Fruit fly (Drosophila melanogaster) whole organism, embryonic: ENCODE results near the gene rols.

Experiments used
- Atf-2 ChIP-seq: fragments of 200-800 bp; sonication (Bioruptor generic); optimal IDR thresholded peaks from 2 replicates; lab custom pipeline; 2016; ENCODE audit warnings: missing biosample characterization, missing genetic modification characterization
- Atf6 ChIP-seq: fragments of 200-800 bp; sonication (Bioruptor generic); IDR thresholded peaks from 2 replicates; pipeline ENCODE4 v1.3.6; 2022; ENCODE audit warnings: missing biosample characterization, missing genetic modification characterization
- CG10462 ChIP-seq: fragments of 200-800 bp; sonication (Bioruptor generic); optimal IDR thresholded peaks from 2 replicates; lab custom pipeline; 2016; ENCODE audit warnings: missing biosample characterization, missing genetic modification characterization
- CG13424 ChIP-seq: fragments of 200-800 bp; sonication (Bioruptor generic); optimal IDR thresholded peaks from 2 replicates; lab custom pipeline; 2019; ENCODE audit warnings: missing biosample characterization, mild to moderate bottlenecking, missing genetic modification characterization, moderate library complexity
- CG14710 ChIP-seq: fragments of 200-800 bp; sonication (Bioruptor generic); optimal IDR thresholded peaks from 3 replicates; lab custom pipeline; 2019; ENCODE audit warnings: missing biosample characterization, mild to moderate bottlenecking, missing genetic modification characterization, moderate library complexity
- CG1529 ChIP-seq: fragments of 200-800 bp; sonication (Bioruptor generic); optimal IDR thresholded peaks from 3 replicates; lab custom pipeline; 2018; ENCODE audit warnings: missing biosample characterization, missing genetic modification characterization
- CG15696 ChIP-seq: fragments of 200-800 bp; sonication (Bioruptor generic); optimal IDR thresholded peaks from 2 replicates; lab custom pipeline; 2019; ENCODE audit warnings: missing biosample characterization, mild to moderate bottlenecking, missing genetic modification characterization, moderate library complexity
- CG17328 ChIP-seq: fragments of 200-800 bp; sonication (Bioruptor generic); IDR thresholded peaks from 2 replicates; pipeline ENCODE4 v1.3.6; 2022; ENCODE audit warnings: missing biosample characterization, missing genetic modification characterization
- CG17912 ChIP-seq: fragments of 200-800 bp; sonication (Bioruptor generic); optimal IDR thresholded peaks from 2 replicates; lab custom pipeline; 2018; ENCODE audit warnings: missing biosample characterization, mild to moderate bottlenecking, missing genetic modification characterization
- CG2678 ChIP-seq: fragments of 200-800 bp; sonication (Bioruptor generic); optimal IDR thresholded peaks from 3 replicates; lab custom pipeline; 2019; ENCODE audit warnings: missing biosample characterization, mild to moderate bottlenecking, missing genetic modification characterization, moderate library complexity
- CG2712 ChIP-seq: fragments of 200-800 bp; optimal IDR thresholded peaks from 3 replicates; lab custom pipeline; 2019; ENCODE audit warnings: missing biosample characterization, mild to moderate bottlenecking, missing genetic modification characterization, moderate library complexity
- CG31365 ChIP-seq: fragments of 200-800 bp; sonication (Bioruptor generic); optimal IDR thresholded peaks from 2 replicates; lab custom pipeline; 2018; ENCODE audit warnings: missing biosample characterization, mild to moderate bottlenecking, missing genetic modification characterization
- CG32532 ChIP-seq: fragments of 200-800 bp; sonication (Bioruptor generic); IDR thresholded peaks from 2 replicates; pipeline ENCODE4 v1.3.6; 2022; ENCODE audit warnings: missing biosample characterization, missing genetic modification characterization
- CG34376 ChIP-seq: fragments of 200-800 bp; sonication (Bioruptor generic); optimal IDR thresholded peaks from 2 replicates; lab custom pipeline; 2018; ENCODE audit warnings: missing biosample characterization, mild to moderate bottlenecking, missing genetic modification characterization
- CG34422 ChIP-seq: fragments of 200-800 bp; sonication (Bioruptor generic); IDR thresholded peaks from 3 replicates; pipeline ENCODE4 v1.3.6; 2022; ENCODE audit warnings: missing biosample characterization, missing genetic modification characterization
- CG6689 ChIP-seq: fragments of 200-800 bp; sonication (Bioruptor generic); IDR thresholded peaks from 2 replicates; pipeline ENCODE4 v1.3.6; 2022; ENCODE audit warnings: missing biosample characterization, missing genetic modification characterization
- CoRest ChIP-seq: fragments of 200-800 bp; sonication (Bioruptor generic); optimal IDR thresholded peaks from 3 replicates; lab custom pipeline; 2018; ENCODE audit warnings: missing biosample characterization, mild to moderate bottlenecking, missing genetic modification characterization, moderate library complexity
- Dfd ChIP-seq, 2 experiments: fragments of >200 bp; optimal IDR thresholded peaks; 2 replicates each; lab custom pipeline; 2017; ENCODE audit warnings: missing biosample characterization in 2 of 2, missing genetic modification characterization in 2 of 2
- Drgx ChIP-seq: fragments of 200-800 bp; sonication (Bioruptor generic); IDR thresholded peaks from 2 replicates; pipeline ENCODE4 v1.3.6; 2022; ENCODE audit warnings: missing biosample characterization, missing genetic modification characterization
- Eip74EF ChIP-seq, 2 experiments: fragments of 200-800 bp in 1 of 2; fragments of >200 bp in 1 of 2; sonication (Bioruptor generic) in 1 of 2; optimal IDR thresholded peaks; 2 replicates each; lab custom pipeline; 2017 to 2019; ENCODE audit warnings: missing biosample characterization in 2 of 2, missing genetic modification characterization in 2 of 2, mild to moderate bottlenecking in 1 of 2, moderate library complexity in 1 of 2
- Fer1 ChIP-seq: fragments of 200-800 bp; sonication (Bioruptor generic); optimal IDR thresholded peaks from 2 replicates; lab custom pipeline; 2017; ENCODE audit warnings: missing biosample characterization, mild to moderate bottlenecking, missing genetic modification characterization
- Fer3 ChIP-seq: fragments of 200-800 bp; sonication (Bioruptor generic); optimal IDR thresholded peaks from 2 replicates; lab custom pipeline; 2018; ENCODE audit warnings: missing biosample characterization, mild to moderate bottlenecking, missing genetic modification characterization, moderate library complexity
- Lpt ChIP-seq: fragments of >200 bp; optimal IDR thresholded peaks from 2 replicates; lab custom pipeline; 2018; ENCODE audit warnings: missing biosample characterization, missing genetic modification characterization
- Myb ChIP-seq: fragments of 200-800 bp; sonication (Bioruptor generic); optimal IDR thresholded peaks from 2 replicates; lab custom pipeline; 2016; ENCODE audit warnings: missing biosample characterization, missing genetic modification characterization
- Oli ChIP-seq: fragments of 200-800 bp; sonication (Bioruptor generic); optimal IDR thresholded peaks from 2 replicates; lab custom pipeline; 2018; ENCODE audit warnings: missing biosample characterization, mild to moderate bottlenecking, missing genetic modification characterization, moderate library complexity
- TFAM ChIP-seq: fragments of 200-800 bp; sonication (Bioruptor generic); optimal IDR thresholded peaks from 2 replicates; lab custom pipeline; 2017; ENCODE audit warnings: missing biosample characterization, missing genetic modification characterization, inconsistent platforms
- Tbp ChIP-seq: fragments of >200 bp; optimal IDR thresholded peaks from 2 replicates; lab custom pipeline; 2018; ENCODE audit warnings: missing biosample characterization, missing genetic modification characterization
- ab ChIP-seq: fragments of 200-800 bp; sonication (Bioruptor generic); optimal IDR thresholded peaks from 2 replicates; lab custom pipeline; 2016; ENCODE audit warnings: missing biosample characterization, missing genetic modification characterization
- ac ChIP-seq: fragments of 200-800 bp; sonication (Bioruptor generic); optimal IDR thresholded peaks from 3 replicates; lab custom pipeline; 2017; ENCODE audit warnings: missing biosample characterization, mild to moderate bottlenecking, missing genetic modification characterization
- fd96Cb ChIP-seq: fragments of 200-800 bp; sonication (Bioruptor generic); optimal IDR thresholded peaks from 2 replicates; lab custom pipeline; 2018; ENCODE audit warnings: missing biosample characterization, mild to moderate bottlenecking, missing genetic modification characterization, moderate library complexity
- grau ChIP-seq: fragments of 200-800 bp; optimal IDR thresholded peaks from 3 replicates; lab custom pipeline; 2019; ENCODE audit warnings: missing biosample characterization, mild to moderate bottlenecking, missing genetic modification characterization, moderate library complexity
- hkb ChIP-seq, 2 experiments: fragments of 200-800 bp in 1 of 2; fragments of >200 bp in 1 of 2; sonication (Bioruptor generic) in 1 of 2; IDR thresholded peaks in 1 of 2; optimal IDR thresholded peaks in 1 of 2; 2 replicates each; pipeline versions ENCODE4 v1.3.6 to Lab custom; 2017 to 2022; ENCODE audit warnings: missing biosample characterization in 1 of 2, missing genetic modification characterization in 1 of 2
- ken ChIP-seq: fragments of 200-800 bp; sonication (Bioruptor generic); IDR thresholded peaks from 3 replicates; pipeline ENCODE4 v1.3.6; 2022; ENCODE audit warnings: missing biosample characterization, missing genetic modification characterization
- klu ChIP-seq: fragments of 200-800 bp; sonication (Bioruptor generic); IDR thresholded peaks from 2 replicates; pipeline ENCODE4 v1.3.6; 2022; ENCODE audit warnings: missing biosample characterization, missing genetic modification characterization
- lab ChIP-seq: fragments of 200-800 bp; sonication (Bioruptor generic); optimal IDR thresholded peaks from 3 replicates; lab custom pipeline; 2017; ENCODE audit warnings: missing biosample characterization, missing genetic modification characterization, mild to moderate bottlenecking, moderate library complexity, missing genetic modification reagents
- nau ChIP-seq: fragments of 200-800 bp; sonication (Bioruptor generic); optimal IDR thresholded peaks from 3 replicates; lab custom pipeline; 2017; ENCODE audit warnings: missing biosample characterization, mild to moderate bottlenecking, missing genetic modification characterization, missing genetic modification reagents
- pan ChIP-seq, 4 experiments: fragments of >200 bp in 3 of 4; fragments of 200-800 bp in 1 of 4; sonication (Bioruptor generic) in 1 of 4; optimal IDR thresholded peaks in 3 of 4; IDR thresholded peaks in 1 of 4; 2 replicates each; pipeline versions ENCODE4 v1.3.6 to Lab custom; 2017 to 2022; ENCODE audit warnings: missing biosample characterization in 2 of 4, missing genetic modification characterization in 2 of 4, mixed read lengths in 1 of 4
- pb ChIP-seq: fragments of 200-800 bp; sonication (Bioruptor generic); optimal IDR thresholded peaks from 3 replicates; lab custom pipeline; 2016; ENCODE audit warnings: missing biosample characterization, missing genetic modification characterization
- row ChIP-seq: fragments of 200-800 bp; sonication (Bioruptor generic); IDR thresholded peaks from 3 replicates; pipeline ENCODE4 v1.3.6; 2022; ENCODE audit warnings: missing biosample characterization, missing genetic modification characterization
- salm ChIP-seq: fragments of 200-800 bp; sonication (Bioruptor generic); optimal IDR thresholded peaks from 2 replicates; lab custom pipeline; 2018; ENCODE audit warnings: missing biosample characterization, mild to moderate bottlenecking, missing genetic modification characterization
- sens ChIP-seq: fragments of 200-800 bp; sonication (Bioruptor generic); peaks from one replicate; lab custom pipeline; 2016; ENCODE audit warnings: missing biosample characterization, missing genetic modification characterization
- sens-2 ChIP-seq: fragments of 200-800 bp; sonication (Bioruptor generic); IDR thresholded peaks from 2 replicates; pipeline ENCODE4 v1.3.6; 2022; ENCODE audit warnings: missing biosample characterization, missing genetic modification characterization
- sr ChIP-seq: fragments of 200-800 bp; sonication (Bioruptor generic); IDR thresholded peaks from 3 replicates; pipeline ENCODE4 v1.3.6; 2022; ENCODE audit warnings: missing biosample characterization, missing genetic modification characterization
- tin ChIP-seq: fragments of 200-800 bp; sonication (Bioruptor generic); optimal IDR thresholded peaks from 3 replicates; lab custom pipeline; 2016; ENCODE audit warnings: missing biosample characterization, missing genetic modification characterization
- trem ChIP-seq: fragments of 200-800 bp; optimal IDR thresholded peaks from 3 replicates; lab custom pipeline; 2019; ENCODE audit warnings: missing biosample characterization, mild to moderate bottlenecking, missing genetic modification characterization, moderate library complexity
- vnd ChIP-seq: fragments of 200-800 bp; sonication (Bioruptor generic); IDR thresholded peaks from 3 replicates; pipeline ENCODE4 v1.3.6; 2022; ENCODE audit warnings: missing biosample characterization, missing genetic modification characterization; ENCODE audit not compliant: partially characterized antibody
- wek ChIP-seq: fragments of 200-800 bp; sonication (Bioruptor generic); optimal IDR thresholded peaks from 3 replicates; lab custom pipeline; 2018; ENCODE audit warnings: missing biosample characterization, mild to moderate bottlenecking, missing genetic modification characterization, moderate library complexity
- zf30C ChIP-seq: fragments of 200-800 bp; sonication (Bioruptor generic); optimal IDR thresholded peaks from 3 replicates; lab custom pipeline; 2018; ENCODE audit warnings: missing biosample characterization, mild to moderate bottlenecking, missing genetic modification characterization

The rols gene

DNA sequence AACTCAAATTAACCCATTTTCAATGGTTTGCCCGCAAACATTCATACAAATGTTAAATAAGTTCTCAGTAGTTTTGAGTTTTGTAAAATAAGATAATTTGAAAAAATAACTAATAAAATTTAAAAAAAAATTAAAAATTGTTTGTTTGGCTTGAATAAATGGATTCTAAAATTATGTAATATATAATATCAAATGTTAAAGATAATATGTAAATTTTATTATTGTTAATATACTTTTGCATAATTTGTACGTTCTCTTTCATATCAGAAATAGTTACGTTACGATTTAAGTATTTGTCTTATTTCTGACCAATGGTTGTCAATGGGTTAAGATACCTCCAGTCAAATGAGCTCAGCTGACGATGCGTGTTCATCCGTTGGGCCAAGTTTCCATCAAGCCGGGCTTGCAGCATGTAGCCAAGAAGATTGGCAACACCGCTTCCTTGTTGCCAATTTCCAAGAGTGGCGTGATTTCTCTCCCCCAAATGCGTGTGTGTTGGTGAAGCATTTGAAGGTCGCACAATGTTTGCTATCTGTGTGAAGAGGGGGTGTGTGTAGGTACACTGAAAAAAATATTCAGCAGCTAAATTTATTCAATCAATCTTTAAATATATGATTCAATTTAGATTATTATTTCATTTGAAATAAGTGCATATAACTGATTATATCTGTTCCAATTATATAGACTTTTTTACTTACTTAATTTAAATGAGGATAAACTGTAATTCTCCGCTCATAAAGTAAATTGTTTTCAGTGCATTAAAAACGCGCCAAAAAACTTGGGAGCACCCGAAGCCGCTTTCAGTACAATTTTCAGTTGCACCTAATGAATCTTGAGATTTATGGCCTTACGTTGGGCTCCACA, 32.4 kb upstream of the rols start (continued):
- no peak for TF ChIP-seq CG34422 (GFP tag; lab: Robert Waterston, UW)
- peak; percentile 42 for TF ChIP-seq CoRest
- TF ChIP-seq Tbp: no peak
- TF ChIP-seq row (GFP tag; lab: Robert Waterston, UW): peak; percentile 50; the same call in 2 of the 3 replicates
- TF ChIP-seq Dfd (GFP tag; optimal IDR thresholded peaks at IDR 0.05; lab: Kevin White, UChicago): no peak
- no peak for TF ChIP-seq CG13424 (tag; lab: Kevin White, UChicago)
- TF ChIP-seq hkb (optimal IDR thresholded peaks at IDR 0.05; lab: Kevin White, UChicago): no peak
- 0 out of 2 replicates have a peak, but pooled peaks have one; percentile 14 for TF ChIP-seq hkb (GFP tag; IDR thresholded peaks at IDR 0.05; lab: Robert Waterston, UW)
- TF ChIP-seq grau: peak; percentile 42
- TF ChIP-seq wek (GFP tag; lab: Kevin White, UChicago): no peak
- TF ChIP-seq pb (GFP tag; lab: Kevin White, UChicago): no peak
- no peak for TF ChIP-seq Myb (GFP tag; lab: Kevin White, UChicago)
- TF ChIP-seq Drgx (GFP tag; lab: Robert Waterston, UW): peak; percentile 63; the same call in 1 of the 2 replicates
- peak; percentile 56 for TF ChIP-seq CG2712
- TF ChIP-seq CG17912 (GFP tag; lab: Kevin White, UChicago): no peak
- no peak for TF ChIP-seq klu (GFP tag; lab: Robert Waterston, UW)
- TF ChIP-seq CG32532 (GFP tag; lab: Robert Waterston, UW): no peak
- TF ChIP-seq Fer3: peak; percentile 16
- no peak for TF ChIP-seq sr (GFP tag; lab: Robert Waterston, UW)
- TF ChIP-seq Atf-2 (GFP tag; lab: Kevin White, UChicago): no peak
- peak; percentile 20 for TF ChIP-seq CG2678 (tag; lab: Kevin White, UChicago)
- peak; percentile 26; the same call in 1 of the 2 replicates for TF ChIP-seq Atf6 (GFP tag; lab: Robert Waterston, UW)
- TF ChIP-seq ac (GFP tag; lab: Kevin White, UChicago): no peak
- no peak for TF ChIP-seq ken (GFP tag; lab: Robert Waterston, UW)
- peak; percentile 25 for TF ChIP-seq nau (GFP tag; lab: Kevin White, UChicago)
- TF ChIP-seq CG10462 (GFP tag; lab: Kevin White, UChicago): no peak
- TF ChIP-seq trem (tag; lab: Kevin White, UChicago): peak; percentile 24
- TF ChIP-seq pan (optimal IDR thresholded peaks at IDR 0.05; lab: Kevin White, UChicago): no peak
- peak in 1 of 2 experiments; percentile 24 for TF ChIP-seq pan (GFP tag; optimal IDR thresholded peaks at IDR 0.05 in 1 of 2, IDR thresholded peaks at IDR 0.05 in 1 of 2)
- no peak for TF ChIP-seq CG34376 (GFP tag; lab: Kevin White, UChicago)
- TF ChIP-seq zf30C: peak; percentile 24
- no peak for TF ChIP-seq Lpt (GFP tag; lab: Kevin White, UChicago)
- TF ChIP-seq Fer1 (GFP tag; lab: Kevin White, UChicago): no peak
- peak; percentile 9 for TF ChIP-seq CG1529 (GFP tag; lab: Kevin White, UChicago)
- no peak for TF ChIP-seq sens-2 (GFP tag; lab: Robert Waterston, UW)
- no peak for TF ChIP-seq ab (GFP tag; lab: Kevin White, UChicago)
- no peak for TF ChIP-seq vnd (GFP tag; lab: Robert Waterston, UW)
- peak; percentile 11 for TF ChIP-seq CG14710 (tag; lab: Kevin White, UChicago)
- peak; percentile 31 for TF ChIP-seq lab (GFP tag; lab: Kevin White, UChicago)
- peak; percentile 18 for TF ChIP-seq fd96Cb
- TF ChIP-seq sens (GFP tag; lab: Kevin White, UChicago): peak; percentile 74
- peak in 1 of 2 experiments; percentile 1 for TF ChIP-seq Eip74EF (GFP tag; optimal IDR thresholded peaks at IDR 0.05; lab: Kevin White, UChicago)
- peak; percentile 5 for TF ChIP-seq tin (GFP tag; lab: Kevin White, UChicago)
- no peak for TF ChIP-seq CG31365 (tag; lab: Kevin White, UChicago)
- TF ChIP-seq TFAM: no peak
- peak; percentile 16 for TF ChIP-seq CG15696
- TF ChIP-seq Oli (tag; lab: Kevin White, UChicago): peak; percentile 4
- TF ChIP-seq CG17328 (GFP tag; lab: Robert Waterston, UW): peak; percentile 42; the same call in 1 of the 2 replicates
- no peak for TF ChIP-seq salm (tag; lab: Kevin White, UChicago)
- TF ChIP-seq CG6689 (GFP tag; lab: Robert Waterston, UW): peak; percentile 51; the same call in 1 of the 2 replicates
